Worm (Caenorhabditis elegans) whole organism, midembryonic: ENCODE results near the gene R05G6.9.

Source experiments
- flt-1 ChIP-seq: fragments of 200-800 bp; sonication (Bioruptor generic); IDR thresholded peaks from 2 replicates; pipeline ENCODE4 v1.3.6; 2022; ENCODE audit warnings: missing genetic modification characterization, missing compliant biosample characterization
- tab-1 ChIP-seq: fragments of 200-800 bp; sonication (Bioruptor generic); IDR thresholded peaks from 2 replicates; pipeline ENCODE4 v1.3.6; 2022; ENCODE audit warnings: missing genetic modification characterization, missing compliant biosample characterization
- ztf-23 ChIP-seq: fragments of 200-800 bp; sonication (Bioruptor generic); IDR thresholded peaks from 2 replicates; pipeline ENCODE4 v1.3.6; 2022; ENCODE audit warnings: missing genetic modification reagents, missing genetic modification characterization, missing compliant biosample characterization
- ztf-29 ChIP-seq: fragments of 200-800 bp; sonication (Bioruptor generic); IDR thresholded peaks from 2 replicates; pipeline ENCODE4 v1.3.6; 2022; ENCODE audit warnings: missing genetic modification reagents, missing genetic modification characterization, missing compliant biosample characterization

ce11 chrIV:7558653-7559052 lies 42.6 kb upstream of the R05G6.9 start:
- TF ChIP-seq ztf-23 (GFP tag; lab: Robert Waterston, UW) = no peak
- TF ChIP-seq ztf-29 (GFP tag; lab: Robert Waterston, UW) = no peak
- TF ChIP-seq flt-1 = no peak
- TF ChIP-seq tab-1 (GFP tag; lab: Robert Waterston, UW) = no peak
